Worm (Caenorhabditis elegans): ENCODE data around the gene ubq-1.

The ubq-1 gene

DNA sequence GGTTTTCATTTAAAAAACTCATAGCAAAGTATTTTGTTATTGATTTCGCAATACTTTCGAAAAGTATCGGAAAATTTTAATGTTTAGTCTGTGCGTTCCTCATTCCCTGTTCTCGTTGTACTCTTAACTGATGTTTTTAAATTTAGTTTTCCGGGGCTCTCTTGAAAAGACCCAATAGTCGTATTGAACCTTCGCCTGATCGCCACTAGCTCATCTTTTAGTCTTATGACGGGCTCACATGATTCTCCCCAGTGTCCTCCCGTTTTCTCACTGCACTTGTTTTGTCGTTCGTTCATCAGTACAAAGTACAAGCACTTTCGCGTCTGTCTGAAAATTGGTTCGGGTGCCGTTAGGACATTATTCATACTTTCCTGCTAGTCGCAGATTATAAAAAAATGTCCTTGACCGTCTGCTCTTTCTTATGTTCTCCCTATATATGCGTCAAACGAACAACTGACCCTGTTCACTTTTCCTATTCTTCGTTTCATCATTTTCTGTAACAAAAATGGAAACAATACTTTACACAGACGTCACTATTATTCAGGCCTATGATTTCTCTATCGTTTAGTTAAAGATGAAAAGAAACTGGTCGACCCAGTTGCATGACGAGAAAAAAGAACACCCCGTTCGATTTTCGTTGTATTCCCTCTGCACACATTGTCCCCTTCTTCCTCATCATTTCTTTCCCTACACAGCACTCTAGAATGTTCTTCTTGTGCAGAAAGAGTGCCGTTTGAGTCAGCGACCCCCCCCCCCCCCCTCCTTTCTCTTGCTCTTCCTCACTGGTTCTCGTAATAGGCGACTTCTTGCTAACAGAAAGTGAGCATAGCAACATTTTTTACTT lies at the start of gene ubq-1:
Gene ubq-1 (plus strand): TSS at position 802 of the 844 bp plus-strand sequence.
- peak; percentile 29 for TF ChIP-seq unc-55 (GFP tag; optimal IDR thresholded peaks at IDR 0.05)
- peak; percentile 74 for TF ChIP-seq nhr-129 (tag; optimal IDR thresholded peaks at IDR 0.05)
- TF ChIP-seq nhr-10 (tag; optimal IDR thresholded peaks at IDR 0.05) = no peak
- no peak for TF ChIP-seq peb-1 (tag; optimal IDR thresholded peaks at IDR 0.05)
- peak; percentile 73 for TF ChIP-seq ama-1 (optimal IDR thresholded peaks at IDR 0.05)
- no peak for TF ChIP-seq dmd-4 (tag; optimal IDR thresholded peaks at IDR 0.05)
- TF ChIP-seq ceh-82 (tag; optimal IDR thresholded peaks at IDR 0.05) = no peak
- peak in 1 of 2 experiments; percentile 40 for TF ChIP-seq lsy-2 (tag; optimal IDR thresholded peaks at IDR 0.05)
- TF ChIP-seq C34F6.9 (tag; optimal IDR thresholded peaks at IDR 0.05) = peak; percentile 50

ce11 chrIII:5892909-5893308 lies 47.1 kb upstream of the ubq-1 start:
- TF ChIP-seq F13H6.1 (tag; optimal IDR thresholded peaks at IDR 0.05) (peak; percentile 31), nhr-6 (tag; optimal IDR thresholded peaks at IDR 0.05) (no peak)

DNA sequence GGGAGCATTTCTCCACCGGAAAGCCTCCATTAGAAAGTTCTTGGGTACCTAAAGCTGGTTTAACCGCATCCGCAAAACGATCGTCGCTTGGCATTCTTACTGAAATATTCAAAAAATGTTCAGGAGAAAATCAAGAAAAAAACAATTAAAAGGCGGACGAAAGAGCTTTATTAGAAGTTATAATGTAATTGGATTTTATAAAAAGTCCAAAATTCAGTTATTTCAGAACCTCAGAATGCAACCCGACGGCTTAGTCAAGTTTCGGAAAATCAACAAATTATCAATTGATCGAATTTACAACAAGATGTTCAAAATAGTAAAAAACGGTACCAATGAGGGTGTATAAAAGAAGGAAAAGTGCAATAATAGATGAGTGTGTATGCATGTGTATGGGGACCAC lies 44.1 kb upstream of the ubq-1 start, which contains the start of gene pxl-1:
Gene pxl-1 (minus strand): TSS at position 101 of the 400 bp plus-strand sequence.
- no peak for TF ChIP-seq lin-11 (tag; optimal IDR thresholded peaks at IDR 0.05)
- TF ChIP-seq skn-1 (tag; optimal IDR thresholded peaks at IDR 0.05) = no peak
- no peak for TF ChIP-seq elt-3 (tag; optimal IDR thresholded peaks at IDR 0.05)
- TF ChIP-seq nhr-10 (tag; optimal IDR thresholded peaks at IDR 0.05) = no peak
- TF ChIP-seq fos-1 (tag; optimal IDR thresholded peaks at IDR 0.05) = no peak
- no peak for TF ChIP-seq F13H6.1 (tag; optimal IDR thresholded peaks at IDR 0.05)
- TF ChIP-seq elt-1 (tag; optimal IDR thresholded peaks at IDR 0.05) = no peak
- TF ChIP-seq unc-62 (GFP tag; optimal IDR thresholded peaks at IDR 0.05) = no peak
- TF ChIP-seq ceh-82 (tag; optimal IDR thresholded peaks at IDR 0.05) = no peak
- TF ChIP-seq nhr-23 (tag; optimal IDR thresholded peaks at IDR 0.05) = no peak
- TF ChIP-seq ztf-1 (GFP tag; conservative IDR thresholded peaks at IDR 0.05) = no peak
- TF ChIP-seq ceh-16 (tag; optimal IDR thresholded peaks at IDR 0.05) = no peak
- TF ChIP-seq gmeb-1 (tag; optimal IDR thresholded peaks at IDR 0.05) = no peak
- TF ChIP-seq nhr-25 (tag; optimal IDR thresholded peaks at IDR 0.05) = no peak
- TF ChIP-seq C34F6.9 (tag; optimal IDR thresholded peaks at IDR 0.05) = no peak
- no peak for TF ChIP-seq lin-13 (GFP tag; optimal IDR thresholded peaks at IDR 0.05)
- TF ChIP-seq mab-5 (tag; optimal IDR thresholded peaks at IDR 0.05) = no peak
- no peak for TF ChIP-seq mbf-1 (tag; optimal IDR thresholded peaks at IDR 0.05)
- TF ChIP-seq R02D3.7 (tag; optimal IDR thresholded peaks at IDR 0.05) = no peak
- no peak for TF ChIP-seq sma-9 (GFP tag; optimal IDR thresholded peaks at IDR 0.05)
- TF ChIP-seq sma-9 (tag; optimal IDR thresholded peaks at IDR 0.05) = no peak

ce11 chrIII:5897468-5897867 lies 42.6 kb upstream of the ubq-1 start:
- TF ChIP-seq lsy-2 (tag; optimal IDR thresholded peaks at IDR 0.05) = peak in 1 of 2 experiments; percentile 9
- peak; percentile 17 for TF ChIP-seq nhr-129 (tag; optimal IDR thresholded peaks at IDR 0.05)
- TF ChIP-seq Y55F3AM.14 (GFP tag; optimal IDR thresholded peaks at IDR 0.05) = peak; percentile 61
- TF ChIP-seq unc-55 (GFP tag; optimal IDR thresholded peaks at IDR 0.05) = peak; percentile 30
- no peak for TF ChIP-seq nhr-21 (tag; optimal IDR thresholded peaks at IDR 0.05)
- no peak for TF ChIP-seq fos-1 (tag; optimal IDR thresholded peaks at IDR 0.05)
- peak; percentile 42 for TF ChIP-seq C34F6.9 (tag; optimal IDR thresholded peaks at IDR 0.05)
- TF ChIP-seq lin-39 (tag; optimal IDR thresholded peaks at IDR 0.05) = no peak

- no peak for TF ChIP-seq ZK546.5 (tag; optimal IDR thresholded peaks at IDR 0.05)
- TF ChIP-seq blmp-1 (tag; optimal IDR thresholded peaks at IDR 0.05; ENCODE audit: insufficient read depth) = no peak
- no peak for TF ChIP-seq lin-39 (tag; optimal IDR thresholded peaks at IDR 0.05)
- no peak for TF ChIP-seq mab-5 (tag; optimal IDR thresholded peaks at IDR 0.05)
- TF ChIP-seq skn-1 (tag; optimal IDR thresholded peaks at IDR 0.05) = no peak
- TF ChIP-seq ceh-82 (tag; optimal IDR thresholded peaks at IDR 0.05) = no peak
- TF ChIP-seq fos-1 (tag; optimal IDR thresholded peaks at IDR 0.05) = no peak
- no peak for TF ChIP-seq sem-4 (tag; optimal IDR thresholded peaks at IDR 0.05)
- TF ChIP-seq lsy-2 (tag; optimal IDR thresholded peaks at IDR 0.05) = peak in 1 of 2 experiments; percentile 15
- no peak for TF ChIP-seq elt-1 (tag; optimal IDR thresholded peaks at IDR 0.05)
- TF ChIP-seq ama-1 (optimal IDR thresholded peaks at IDR 0.05) = no peak
- no peak for TF ChIP-seq zag-1 (tag; optimal IDR thresholded peaks at IDR 0.05)
- peak; percentile 12 for TF ChIP-seq F13H6.1 (tag; optimal IDR thresholded peaks at IDR 0.05)
- no peak for TF ChIP-seq ztf-4 (tag; optimal IDR thresholded peaks at IDR 0.05)
- peak; percentile 23 for TF ChIP-seq unc-55 (GFP tag; optimal IDR thresholded peaks at IDR 0.05)
- no peak for TF ChIP-seq nhr-77 (tag; optimal IDR thresholded peaks at IDR 0.05)
- peak; percentile 7 for TF ChIP-seq nhr-129 (tag; optimal IDR thresholded peaks at IDR 0.05)
- no peak for TF ChIP-seq crh-2 (tag; optimal IDR thresholded peaks at IDR 0.05)
- TF ChIP-seq nhr-10 (tag; optimal IDR thresholded peaks at IDR 0.05) = no peak
- TF ChIP-seq mdl-1 (tag; optimal IDR thresholded peaks at IDR 0.05) = no peak
- TF ChIP-seq alr-1 (tag; optimal IDR thresholded peaks at IDR 0.05) = no peak
- TF ChIP-seq unc-62 (GFP tag; optimal IDR thresholded peaks at IDR 0.05) = no peak
- TF ChIP-seq nhr-6 (tag; optimal IDR thresholded peaks at IDR 0.05) = no peak
- no peak for TF ChIP-seq nhr-23 (tag; optimal IDR thresholded peaks at IDR 0.05)
- no peak for TF ChIP-seq ztf-11 (tag; optimal IDR thresholded peaks at IDR 0.05)
These were observed 41.4 kb upstream of the ubq-1 start for ce11 chrIII:5898631-5899030.
